Fruit fly (Drosophila melanogaster) whole organism, embryonic: ENCODE measurements around the gene CG43658.
A peak's percentile ranks its signal among the peaks of the same experiment; 100 is the strongest.

Source experiments
- Blimp-1 ChIP-seq: fragments of 200-800 bp; sonication (Bioruptor generic); optimal IDR thresholded peaks from 3 replicates; lab custom pipeline; 2018; ENCODE audit warnings: missing biosample characterization, missing genetic modification characterization, mild to moderate bottlenecking, moderate library complexity, missing genetic modification reagents
- BtbVII ChIP-seq: fragments of 200-800 bp; sonication (Bioruptor generic); optimal IDR thresholded peaks from 3 replicates; lab custom pipeline; 2017; ENCODE audit warnings: missing biosample characterization, mild to moderate bottlenecking, missing genetic modification characterization
- CG10321 ChIP-seq: fragments of 200-800 bp; sonication (Bioruptor generic); IDR thresholded peaks from 2 replicates; pipeline ENCODE4 v1.3.6; 2022; ENCODE audit warnings: missing biosample characterization, missing genetic modification characterization
- CG10979 ChIP-seq: fragments of 200-800 bp; sonication (Bioruptor generic); optimal IDR thresholded peaks from 2 replicates; lab custom pipeline; 2018; ENCODE audit warnings: missing biosample characterization, mild to moderate bottlenecking, missing genetic modification characterization, moderate library complexity
- CG11696 ChIP-seq: fragments of 200-800 bp; sonication (Bioruptor generic); IDR thresholded peaks from 2 replicates; pipeline ENCODE4 v1.3.6; 2022; ENCODE audit warnings: missing biosample characterization, missing genetic modification characterization
- CG13624 ChIP-seq: fragments of 200-800 bp; sonication (Bioruptor generic); optimal IDR thresholded peaks from 2 replicates; lab custom pipeline; 2016; ENCODE audit warnings: missing biosample characterization, missing genetic modification characterization
- CG14050 ChIP-seq: fragments of 200-800 bp; sonication (Bioruptor generic); IDR thresholded peaks from 3 replicates; pipeline ENCODE4 v1.3.6; 2022; ENCODE audit warnings: missing biosample characterization, missing genetic modification characterization
- CG14965 ChIP-seq: fragments of 200-800 bp; sonication (Bioruptor generic); optimal IDR thresholded peaks from 2 replicates; lab custom pipeline; 2016; ENCODE audit warnings: missing biosample characterization, missing genetic modification characterization, borderline replicate concordance
- CG15011 ChIP-seq: fragments of 200-800 bp; sonication (Bioruptor generic); optimal IDR thresholded peaks from 3 replicates; lab custom pipeline; 2018; ENCODE audit warnings: missing biosample characterization, mild to moderate bottlenecking, missing genetic modification characterization
- CG15696 ChIP-seq: fragments of 200-800 bp; sonication (Bioruptor generic); optimal IDR thresholded peaks from 2 replicates; lab custom pipeline; 2019; ENCODE audit warnings: missing biosample characterization, mild to moderate bottlenecking, missing genetic modification characterization, moderate library complexity
- CG16815 ChIP-seq: fragments of 200-800 bp; sonication (Bioruptor generic); optimal IDR thresholded peaks from 3 replicates; lab custom pipeline; 2017; ENCODE audit warnings: missing biosample characterization, mild to moderate bottlenecking, missing genetic modification characterization
- CG17186 ChIP-seq: fragments of 200-800 bp; sonication (Bioruptor generic); optimal IDR thresholded peaks from 3 replicates; lab custom pipeline; 2017; ENCODE audit warnings: missing biosample characterization, missing genetic modification reagents, missing genetic modification characterization
- CG1832 ChIP-seq: fragments of 200-800 bp; sonication (Bioruptor generic); optimal IDR thresholded peaks from 2 replicates; lab custom pipeline; 2017; ENCODE audit warnings: missing biosample characterization, mild to moderate bottlenecking, missing genetic modification characterization, inconsistent platforms
- CG18599 ChIP-seq: fragments of 200-800 bp; sonication (Bioruptor generic); optimal IDR thresholded peaks from 3 replicates; lab custom pipeline; 2017; ENCODE audit warnings: missing biosample characterization, missing genetic modification characterization, mild to moderate bottlenecking, moderate library complexity, missing genetic modification reagents
- CG2875 ChIP-seq: fragments of 200-800 bp; sonication (Bioruptor generic); optimal IDR thresholded peaks from 2 replicates; lab custom pipeline; 2017; ENCODE audit warnings: missing biosample characterization, mild to moderate bottlenecking, missing genetic modification characterization, missing genetic modification reagents
- CG31224 ChIP-seq: fragments of 200-800 bp; sonication (Bioruptor generic); IDR thresholded peaks from 2 replicates; pipeline ENCODE4 v1.3.6; 2022; ENCODE audit warnings: missing biosample characterization, missing genetic modification characterization
- CG32772 ChIP-seq: fragments of 200-800 bp; sonication (Bioruptor generic); IDR thresholded peaks from 2 replicates; pipeline ENCODE4 v1.3.6; 2022; ENCODE audit warnings: missing biosample characterization, missing genetic modification characterization
- CG3281 ChIP-seq: fragments of 200-800 bp; sonication (Bioruptor generic); optimal IDR thresholded peaks from 3 replicates; lab custom pipeline; 2017; ENCODE audit warnings: missing biosample characterization, mild to moderate bottlenecking, missing genetic modification characterization
- CG33213 ChIP-seq: fragments of 200-800 bp; sonication (Bioruptor generic); optimal IDR thresholded peaks from 3 replicates; lab custom pipeline; 2016; ENCODE audit warnings: missing biosample characterization, missing genetic modification characterization
- CG33557 ChIP-seq: fragments of 200-800 bp; sonication (Bioruptor generic); optimal IDR thresholded peaks from 2 replicates; lab custom pipeline; 2019; ENCODE audit warnings: missing biosample characterization, mild to moderate bottlenecking, missing genetic modification characterization, moderate library complexity
- CG34376 ChIP-seq: fragments of 200-800 bp; sonication (Bioruptor generic); optimal IDR thresholded peaks from 2 replicates; lab custom pipeline; 2018; ENCODE audit warnings: missing biosample characterization, mild to moderate bottlenecking, missing genetic modification characterization
- CG3995 ChIP-seq: fragments of 200-800 bp; sonication (Bioruptor generic); optimal IDR thresholded peaks from 3 replicates; lab custom pipeline; 2016; ENCODE audit warnings: missing biosample characterization, missing genetic modification characterization
- CG6854 ChIP-seq: fragments of 200-800 bp; sonication (Bioruptor generic); optimal IDR thresholded peaks from 3 replicates; lab custom pipeline; 2017; ENCODE audit warnings: missing biosample characterization, mild to moderate bottlenecking, missing genetic modification characterization
- CG7963 ChIP-seq: fragments of 200-800 bp; sonication (Bioruptor generic); IDR thresholded peaks from 3 replicates; pipeline ENCODE4 v1.3.6; 2022; ENCODE audit warnings: missing biosample characterization, missing genetic modification characterization; ENCODE audit not compliant: partially characterized antibody
- CG8290 ChIP-seq, 3 experiments: fragments of 200-800 bp; sonication (Bioruptor generic); optimal IDR thresholded peaks; 2 replicates each; lab custom pipeline; 2016 to 2019; ENCODE audit warnings: missing biosample characterization in 3 of 3, missing genetic modification characterization in 3 of 3, mild to moderate bottlenecking in 2 of 3, moderate library complexity in 1 of 3
- CG9876 ChIP-seq: fragments of 200-800 bp; sonication (Bioruptor generic); optimal IDR thresholded peaks from 2 replicates; lab custom pipeline; 2016; ENCODE audit warnings: missing biosample characterization, missing genetic modification characterization
- CG9932 ChIP-seq: fragments of 200-800 bp; sonication (Bioruptor generic); IDR thresholded peaks from 2 replicates; pipeline ENCODE4 v1.3.6; 2022; ENCODE audit warnings: missing biosample characterization, missing genetic modification characterization
- CoRest ChIP-seq: fragments of 200-800 bp; sonication (Bioruptor generic); optimal IDR thresholded peaks from 3 replicates; lab custom pipeline; 2018; ENCODE audit warnings: missing biosample characterization, mild to moderate bottlenecking, missing genetic modification characterization, moderate library complexity
- Dbx ChIP-seq: fragments of 200-800 bp; sonication (Bioruptor generic); IDR thresholded peaks from 3 replicates; pipeline ENCODE4 v1.3.6; 2022; ENCODE audit warnings: missing biosample characterization, missing genetic modification characterization
- Nf-YA ChIP-seq: fragments of 200-800 bp; sonication (Bioruptor generic); IDR thresholded peaks from 2 replicates; pipeline ENCODE4 v1.3.6; 2022; ENCODE audit warnings: missing biosample characterization, missing genetic modification characterization
- Sin3A ChIP-seq: fragments of >200 bp; optimal IDR thresholded peaks from 2 replicates; lab custom pipeline; 2018
- Six4 ChIP-seq: fragments of 200-800 bp; sonication (Bioruptor generic); optimal IDR thresholded peaks from 2 replicates; lab custom pipeline; 2016; ENCODE audit warnings: missing biosample characterization, missing genetic modification characterization
- Spps ChIP-seq: fragments of 200-800 bp; sonication (Bioruptor generic); optimal IDR thresholded peaks from 2 replicates; lab custom pipeline; 2018; ENCODE audit warnings: missing biosample characterization, mild to moderate bottlenecking, missing genetic modification characterization
- Sry-β ChIP-seq: fragments of 200-800 bp; sonication (Bioruptor generic); optimal IDR thresholded peaks from 2 replicates; lab custom pipeline; 2018; ENCODE audit warnings: missing biosample characterization, mild to moderate bottlenecking, missing genetic modification characterization, moderate library complexity
- bcd ChIP-seq: fragments of 200-800 bp; sonication (Bioruptor generic); optimal IDR thresholded peaks from 2 replicates; lab custom pipeline; 2017; ENCODE audit warnings: missing biosample characterization, mild to moderate bottlenecking, missing genetic modification characterization
- cato ChIP-seq: fragments of 200-800 bp; sonication (Bioruptor generic); optimal IDR thresholded peaks from 2 replicates; lab custom pipeline; 2016; ENCODE audit warnings: missing biosample characterization, missing genetic modification characterization, borderline replicate concordance
- ci ChIP-seq: fragments of 200-800 bp; sonication (Bioruptor generic); IDR thresholded peaks from 3 replicates; pipeline ENCODE4 v1.3.6; 2022; ENCODE audit warnings: missing biosample characterization, missing genetic modification characterization
- dysf ChIP-seq: fragments of 200-800 bp; sonication (Bioruptor generic); IDR thresholded peaks from 3 replicates; pipeline ENCODE4 v1.3.6; 2022; ENCODE audit warnings: missing biosample characterization, missing genetic modification characterization
- fd3F ChIP-seq: fragments of 200-800 bp; sonication (Bioruptor generic); optimal IDR thresholded peaks from 2 replicates; lab custom pipeline; 2018; ENCODE audit warnings: missing biosample characterization, mild to moderate bottlenecking, missing genetic modification characterization, moderate library complexity
- inv ChIP-seq: fragments of 200-800 bp; sonication (Bioruptor generic); IDR thresholded peaks from 2 replicates; pipeline ENCODE4 v1.3.6; 2022; ENCODE audit warnings: missing biosample characterization, missing genetic modification characterization; ENCODE audit not compliant: partially characterized antibody
- nau ChIP-seq: fragments of 200-800 bp; sonication (Bioruptor generic); optimal IDR thresholded peaks from 3 replicates; lab custom pipeline; 2017; ENCODE audit warnings: missing biosample characterization, mild to moderate bottlenecking, missing genetic modification characterization, missing genetic modification reagents
- oc ChIP-seq: fragments of 200-800 bp; sonication (Bioruptor generic); optimal IDR thresholded peaks from 2 replicates; lab custom pipeline; 2018; ENCODE audit warnings: missing biosample characterization, mild to moderate bottlenecking, missing genetic modification characterization, moderate library complexity
- p53 ChIP-seq: fragments of 200-800 bp; sonication (Bioruptor generic); optimal IDR thresholded peaks from 2 replicates; lab custom pipeline; 2016; ENCODE audit warnings: missing biosample characterization, missing genetic modification characterization
- pita ChIP-seq: fragments of 200-800 bp; sonication (Bioruptor generic); optimal IDR thresholded peaks from 2 replicates; lab custom pipeline; 2017; ENCODE audit warnings: missing biosample characterization, mild to moderate bottlenecking, missing genetic modification characterization
- sd ChIP-seq: fragments of 200-800 bp; sonication (Bioruptor generic); optimal IDR thresholded peaks from 3 replicates; lab custom pipeline; 2018; ENCODE audit warnings: missing biosample characterization, mild to moderate bottlenecking, missing genetic modification characterization, moderate library complexity
- slp2 ChIP-seq: fragments of 200-800 bp; sonication (Bioruptor generic); optimal IDR thresholded peaks from 2 replicates; lab custom pipeline; 2016; ENCODE audit warnings: missing biosample characterization, missing genetic modification characterization
- tin ChIP-seq: fragments of 200-800 bp; sonication (Bioruptor generic); optimal IDR thresholded peaks from 3 replicates; lab custom pipeline; 2016; ENCODE audit warnings: missing biosample characterization, missing genetic modification characterization
- trem ChIP-seq: fragments of 200-800 bp; optimal IDR thresholded peaks from 3 replicates; lab custom pipeline; 2019; ENCODE audit warnings: missing biosample characterization, mild to moderate bottlenecking, missing genetic modification characterization, moderate library complexity
- ttk ChIP-seq: fragments of 200-800 bp; sonication (Bioruptor generic); IDR thresholded peaks from 2 replicates; pipeline ENCODE4 v2.1.2; 2022; ENCODE audit warnings: missing biosample characterization, missing genetic modification characterization
- zfh1 ChIP-seq: fragments of 200-800 bp; sonication (Bioruptor generic); IDR thresholded peaks from 3 replicates; pipeline ENCODE4 v1.3.6; 2022; ENCODE audit warnings: missing biosample characterization, missing genetic modification characterization

The CG43658 gene

dm6 chrX:17578124-17578523 is 17.1 kb upstream of the CG43658 start (continued):
- no peak for TF ChIP-seq inv (GFP tag; lab: Robert Waterston, UW)
- TF ChIP-seq CG10979: peak; percentile 16
- no peak for TF ChIP-seq CG2875 (GFP tag; lab: Kevin White, UChicago)
- TF ChIP-seq CG10321: 0 out of 2 replicates have a peak, but pooled peaks have one; percentile 13
- 0 out of 2 replicates have a peak, but pooled peaks have one; percentile 24 for TF ChIP-seq CG32772
- TF ChIP-seq zfh1: peak; percentile 49; the same call in 2 of the 3 replicates
- no peak for TF ChIP-seq CG33557
- TF ChIP-seq dysf (GFP tag; lab: Robert Waterston, UW): 0 out of 3 replicates have a peak, but pooled peaks have one; percentile 20
- TF ChIP-seq CG17186 (GFP tag; lab: Kevin White, UChicago): no peak
- TF ChIP-seq CG8290 (GFP tag; optimal IDR thresholded peaks at IDR 0.05; lab: Kevin White, UChicago): no peak
- peak in 1 of 2 experiments; percentile 51 for TF ChIP-seq CG8290 (tag; optimal IDR thresholded peaks at IDR 0.05; lab: Kevin White, UChicago)
- no peak for TF ChIP-seq CG15011 (GFP tag; lab: Kevin White, UChicago)
- no peak for TF ChIP-seq bcd (GFP tag; lab: Kevin White, UChicago)
- no peak for TF ChIP-seq sd (tag; lab: Kevin White, UChicago)
- TF ChIP-seq slp2 (GFP tag; lab: Kevin White, UChicago): peak; percentile 6
- no peak for TF ChIP-seq CG31224 (GFP tag; lab: Robert Waterston, UW)
- no peak for TF ChIP-seq CG1832 (GFP tag; lab: Kevin White, UChicago)
- TF ChIP-seq Sin3A (lab: Kevin White, UChicago): no peak
- TF ChIP-seq CG13624 (GFP tag; lab: Kevin White, UChicago): no peak
- TF ChIP-seq CG15696: peak; percentile 10
- TF ChIP-seq Nf-YA (GFP tag; lab: Robert Waterston, UW): no peak
- TF ChIP-seq CG7963 (GFP tag; lab: Robert Waterston, UW): no peak
- no peak for TF ChIP-seq Six4
- no peak for TF ChIP-seq BtbVII (GFP tag; lab: Kevin White, UChicago)
- TF ChIP-seq fd3F (GFP tag; lab: Kevin White, UChicago): no peak
- no peak for TF ChIP-seq CG3995 (GFP tag; lab: Kevin White, UChicago)
- TF ChIP-seq CG11696 (GFP tag; lab: Robert Waterston, UW): no peak
- TF ChIP-seq Sry-β (GFP tag; lab: Kevin White, UChicago): no peak
- peak; percentile 53; the same call in 1 of the 3 replicates for TF ChIP-seq ci (GFP tag; lab: Robert Waterston, UW)
- no peak for TF ChIP-seq tin
- TF ChIP-seq pita (GFP tag; lab: Kevin White, UChicago): no peak
- TF ChIP-seq Dbx: no peak
- no peak for TF ChIP-seq CG3281 (GFP tag; lab: Kevin White, UChicago)
- TF ChIP-seq CG6854 (GFP tag; lab: Kevin White, UChicago): no peak
- TF ChIP-seq CoRest (tag; lab: Kevin White, UChicago): peak; percentile 8
- no peak for TF ChIP-seq Spps (tag; lab: Kevin White, UChicago)
- TF ChIP-seq p53: peak; percentile 47
- no peak for TF ChIP-seq CG14965 (GFP tag; lab: Kevin White, UChicago)
- no peak for TF ChIP-seq CG14050
- peak; percentile 6 for TF ChIP-seq CG16815
- TF ChIP-seq ttk (GFP tag; lab: Robert Waterston, UW): 0 out of 2 replicates have a peak, but pooled peaks have one; percentile 19
- 0 out of 2 replicates have a peak, but pooled peaks have one; percentile 27 for TF ChIP-seq CG9932 (GFP tag; lab: Robert Waterston, UW)
- TF ChIP-seq Blimp-1: no peak
- TF ChIP-seq oc (tag; lab: Kevin White, UChicago): no peak
- no peak for TF ChIP-seq CG34376
- no peak for TF ChIP-seq CG33213
- peak; percentile 8 for TF ChIP-seq nau
- TF ChIP-seq CG18599 (GFP tag; lab: Kevin White, UChicago): no peak
- no peak for TF ChIP-seq trem (tag; lab: Kevin White, UChicago)
- TF ChIP-seq CG9876 (GFP tag; lab: Kevin White, UChicago): no peak
- no peak for TF ChIP-seq cato (GFP tag; lab: Kevin White, UChicago)
